Fruit fly (Drosophila melanogaster): ENCODE results near the gene CG14377.
A peak's percentile ranks its signal among the peaks of the same experiment; 100 is the strongest.

CG14377 gene

dm6 chr3R:13382656-13383142, 14.9 kb upstream of the CG14377 start (continued):
- no peak for TF ChIP-seq pfk (GFP tag; optimal IDR thresholded peaks at IDR 0.05)
- no peak for TF ChIP-seq al (GFP tag; IDR thresholded peaks at IDR 0.05)
- no peak for TF ChIP-seq CG9609 (GFP tag; optimal IDR thresholded peaks at IDR 0.05)
- no peak for TF ChIP-seq unpg (GFP tag; optimal IDR thresholded peaks at IDR 0.05)
- TF ChIP-seq CG4820 (GFP tag; optimal IDR thresholded peaks at IDR 0.05): no peak
- peak; percentile 11 for TF ChIP-seq pb (GFP tag; optimal IDR thresholded peaks at IDR 0.05)
- peak; percentile 32 for TF ChIP-seq CG3281 (GFP tag; optimal IDR thresholded peaks at IDR 0.05)
- no peak for TF ChIP-seq ewg (GFP tag; optimal IDR thresholded peaks at IDR 0.05)
- TF ChIP-seq CG18011 (GFP tag; optimal IDR thresholded peaks at IDR 0.05): no peak
- no peak for TF ChIP-seq CG4360 (GFP tag; IDR thresholded peaks at IDR 0.05)
- no peak for TF ChIP-seq ssp (GFP tag; IDR thresholded peaks at IDR 0.05)
- no peak for TF ChIP-seq abd-A (tag; optimal IDR thresholded peaks at IDR 0.05)
- peak; percentile 61; the same call in 1 of the 2 replicates for TF ChIP-seq CG32532 (GFP tag; IDR thresholded peaks at IDR 0.05)
- TF ChIP-seq dati (GFP tag; IDR thresholded peaks at IDR 0.05): no peak
- TF ChIP-seq Oli (tag; optimal IDR thresholded peaks at IDR 0.05): no peak
- no peak for TF ChIP-seq run (tag; optimal IDR thresholded peaks at IDR 0.05)
- TF ChIP-seq CG9727 (GFP tag; optimal IDR thresholded peaks at IDR 0.05): peak; percentile 10
- no peak for TF ChIP-seq luna (GFP tag; optimal IDR thresholded peaks at IDR 0.05)
- no peak for TF ChIP-seq CG17802 (tag; optimal IDR thresholded peaks at IDR 0.05)
- no peak for TF ChIP-seq CrebB (tag; optimal IDR thresholded peaks at IDR 0.05)
- no peak for TF ChIP-seq CG14050 (GFP tag; IDR thresholded peaks at IDR 0.05)
- no peak for TF ChIP-seq Doc2 (GFP tag; IDR thresholded peaks at IDR 0.05)
- TF ChIP-seq h (optimal IDR thresholded peaks at IDR 0.05): no peak
- no peak for TF ChIP-seq inv (GFP tag; IDR thresholded peaks at IDR 0.05; ENCODE audit: partially characterized antibody)
- peak; percentile 44; the same call in 1 of the 3 replicates for TF ChIP-seq CG11695 (GFP tag; IDR thresholded peaks at IDR 0.05)
- no peak for TF ChIP-seq zfh1 (GFP tag; IDR thresholded peaks at IDR 0.05)
- TF ChIP-seq row (GFP tag; IDR thresholded peaks at IDR 0.05): peak; percentile 33; the same call in 1 of the 3 replicates
- no peak for TF ChIP-seq unc-4 (GFP tag; IDR thresholded peaks at IDR 0.05; ENCODE audit: partially characterized antibody)
- TF ChIP-seq pum (GFP tag; optimal IDR thresholded peaks at IDR 0.05): no peak
- no peak for TF ChIP-seq cad (GFP tag; optimal IDR thresholded peaks at IDR 0.05)
- no peak for TF ChIP-seq HLH54F (GFP tag; optimal IDR thresholded peaks at IDR 0.05)
- no peak for TF ChIP-seq Ets97D (GFP tag; optimal IDR thresholded peaks at IDR 0.05)
- TF ChIP-seq Opbp (GFP tag; IDR thresholded peaks at IDR 0.05; ENCODE audit: partially characterized antibody): no peak
- TF ChIP-seq Lim3 (GFP tag; IDR thresholded peaks at IDR 0.05): no peak
- TF ChIP-seq CG2199 (GFP tag; IDR thresholded peaks at IDR 0.05): no peak
- no peak for TF ChIP-seq tgo (GFP tag; IDR thresholded peaks at IDR 0.05)
- no peak for TF ChIP-seq zen2 (GFP tag; IDR thresholded peaks at IDR 0.05; ENCODE audit: partially characterized antibody)
- no peak for TF ChIP-seq fd96Cb (tag; optimal IDR thresholded peaks at IDR 0.05)
- TF ChIP-seq ab (GFP tag; optimal IDR thresholded peaks at IDR 0.05): no peak
- TF ChIP-seq Aef1 (GFP tag; IDR thresholded peaks at IDR 0.05): no peak
- TF ChIP-seq bab2 (GFP tag; optimal IDR thresholded peaks at IDR 0.05): no peak
- TF ChIP-seq fd102C (GFP tag; optimal IDR thresholded peaks at IDR 0.05): no peak
- TF ChIP-seq Sry-β (GFP tag; optimal IDR thresholded peaks at IDR 0.05): no peak
- TF ChIP-seq mld (GFP tag; IDR thresholded peaks at IDR 0.05; ENCODE audit: partially characterized antibody): no peak
- no peak for TF ChIP-seq Doc3 (GFP tag; IDR thresholded peaks at IDR 0.05; ENCODE audit: partially characterized antibody)
- TF ChIP-seq CG4282 (GFP tag; optimal IDR thresholded peaks at IDR 0.05): no peak
- TF ChIP-seq sr (GFP tag; IDR thresholded peaks at IDR 0.05): no peak
- no peak for TF ChIP-seq CG16815 (GFP tag; optimal IDR thresholded peaks at IDR 0.05)
- no peak for TF ChIP-seq dmrt99B (tag; optimal IDR thresholded peaks at IDR 0.05)
- TF ChIP-seq CG12299 (tag; optimal IDR thresholded peaks at IDR 0.05): no peak
- no peak for TF ChIP-seq dmrt11E (tag; optimal IDR thresholded peaks at IDR 0.05)
